Fruit fly (Drosophila melanogaster): Measurements from ENCODE around the gene PIG-P.
A peak's percentile ranks its signal among the peaks of the same experiment; 100 is the strongest.

PIG-P gene

DNA sequence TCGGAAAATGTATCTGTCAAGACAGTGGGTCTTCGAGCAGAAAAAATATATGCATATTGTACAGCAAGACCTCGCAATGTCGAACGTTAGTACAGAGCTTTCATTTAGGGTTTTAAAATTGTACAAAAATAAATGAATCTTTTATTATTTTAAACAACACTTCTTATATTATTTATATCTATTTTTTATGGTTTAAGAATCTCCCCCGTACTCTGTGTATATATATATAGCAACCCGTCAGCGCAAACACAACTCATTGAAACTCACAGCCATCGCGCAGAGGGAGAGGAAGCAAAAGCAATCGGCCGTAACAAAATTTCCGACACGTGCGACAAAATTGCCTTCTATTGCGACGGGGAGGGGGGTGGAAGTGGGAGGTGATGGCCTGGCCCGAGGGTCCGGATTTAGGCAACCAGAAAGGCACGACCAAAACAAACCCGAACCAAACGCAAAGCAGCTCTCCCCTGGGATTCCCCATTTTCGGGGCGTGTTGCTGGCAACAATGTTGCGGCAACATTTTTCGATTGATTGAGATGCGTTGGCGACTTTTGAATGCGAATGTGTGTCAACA is 48.0 kb upstream of the PIG-P start (continued):
- TF ChIP-seq sima (GFP tag; optimal IDR thresholded peaks at IDR 0.05) (no peak), h (optimal IDR thresholded peaks at IDR 0.05) (no peak), CG2202 (tag; optimal IDR thresholded peaks at IDR 0.05) (no peak), CG12155 (GFP tag; optimal IDR thresholded peaks at IDR 0.05) (peak; percentile 23), Gug (GFP tag; IDR thresholded peaks at IDR 0.05) (peak; percentile 56; the same call in 2 of the 4 replicates), CG17359 (tag; optimal IDR thresholded peaks at IDR 0.05) (peak; percentile 82), unc-4 (GFP tag; IDR thresholded peaks at IDR 0.05; ENCODE audit: partially characterized antibody) (no peak), CG4282 (GFP tag; optimal IDR thresholded peaks at IDR 0.05) (no peak), row (GFP tag; IDR thresholded peaks at IDR 0.05) (peak; percentile 77), dimm (GFP tag; IDR thresholded peaks at IDR 0.05) (no peak), CG43689 (GFP tag; IDR thresholded peaks at IDR 0.05) (0 out of 2 replicates have a peak, but pooled peaks have one; percentile 33), mam (GFP tag; optimal IDR thresholded peaks at IDR 0.05) (peak; percentile 4), Eip74EF (GFP tag; optimal IDR thresholded peaks at IDR 0.05) (peak in 1 of 2 experiments; percentile 67), D (optimal IDR thresholded peaks at IDR 0.05) (no peak), D (GFP tag; optimal IDR thresholded peaks at IDR 0.05) (no peak), amos (GFP tag; IDR thresholded peaks at IDR 0.05; ENCODE audit: partially characterized antibody) (peak; percentile 5; the same call in 1 of the 2 replicates), BtbVII (GFP tag; optimal IDR thresholded peaks at IDR 0.05) (peak; percentile 73), CG13424 (tag; optimal IDR thresholded peaks at IDR 0.05) (peak; percentile 10), CG5953 (GFP tag; IDR thresholded peaks at IDR 0.05) (peak; percentile 44; the same call in 1 of the 2 replicates), CG14441 (GFP tag; IDR thresholded peaks at IDR 0.05) (peak; percentile 81), CG6654 (GFP tag; optimal IDR thresholded peaks at IDR 0.05) (peak; percentile 16), cad (GFP tag; optimal IDR thresholded peaks at IDR 0.05) (no peak), Hmr (GFP tag; optimal IDR thresholded peaks at IDR 0.05) (peak; percentile 75), Drgx (GFP tag; IDR thresholded peaks at IDR 0.05) (peak; percentile 80), Lhr (GFP tag; optimal IDR thresholded peaks at IDR 0.05) (no peak), CG9215 (GFP tag; IDR thresholded peaks at IDR 0.05) (peak; percentile 59), ATbp (GFP tag; optimal IDR thresholded peaks at IDR 0.05) (peak; percentile 46), H2.0 (GFP tag; IDR thresholded peaks at IDR 0.05) (peak; percentile 58), toy (GFP tag; IDR thresholded peaks at IDR 0.05) (0 out of 2 replicates have a peak, but pooled peaks have one; percentile 28), phol (tag; optimal IDR thresholded peaks at IDR 0.05) (peak; percentile 60), Optix (GFP tag; IDR thresholded peaks at IDR 0.05) (peak; percentile 49; the same call in 1 of the 3 replicates), CG6254 (GFP tag; optimal IDR thresholded peaks at IDR 0.05) (peak; percentile 22), sr (GFP tag; IDR thresholded peaks at IDR 0.05) (no peak), Awh (GFP tag; IDR thresholded peaks at IDR 0.05) (peak; percentile 59; the same call in 1 of the 2 replicates), HLH4C (GFP tag; IDR thresholded peaks at IDR 0.05; ENCODE audit: partially characterized antibody) (no peak), emc (GFP tag; optimal IDR thresholded peaks at IDR 0.05) (no peak), ken (GFP tag; IDR thresholded peaks at IDR 0.05) (peak; percentile 65; the same call in 1 of the 3 replicates), lov (optimal IDR thresholded peaks at IDR 0.05) (no peak), lov (GFP tag; IDR thresholded peaks at IDR 0.05) (no peak), dati (GFP tag; IDR thresholded peaks at IDR 0.05) (0 out of 2 replicates have a peak, but pooled peaks have one; percentile 26), CG10565 (GFP tag; optimal IDR thresholded peaks at IDR 0.05) (no peak), tap (tag; optimal IDR thresholded peaks at IDR 0.05) (peak; percentile 74), Asciz (GFP tag; optimal IDR thresholded peaks at IDR 0.05) (no peak), HmgZ (tag; optimal IDR thresholded peaks at IDR 0.05) (no peak), lola (GFP tag; optimal IDR thresholded peaks at IDR 0.05) (no peak), CG3726 (GFP tag; IDR thresholded peaks at IDR 0.05) (no peak), crol (GFP tag; IDR thresholded peaks at IDR 0.05) (peak; percentile 79), GATAe (GFP tag; conservative IDR thresholded peaks at IDR 0.05) (peak; percentile 26; the same call in 1 of the 2 replicates), CG17385 (GFP tag; optimal IDR thresholded peaks at IDR 0.05) (peak; percentile 46), CG10209 (GFP tag; optimal IDR thresholded peaks at IDR 0.05) (peak; percentile 52)

All from whole organism, embryonic.